Worm (Caenorhabditis elegans) whole organism, L4 larva: ENCODE data around the gene C27A2.12.

ENCODE experiments used
- F44E2.7 ChIP-seq: fragments of 200-800 bp; sonication (Bioruptor generic); IDR thresholded peaks from 2 replicates; pipeline ENCODE4 v2.1.2; 2022; ENCODE audit warnings: missing genetic modification characterization, missing compliant biosample characterization
- R02D3.7 ChIP-seq: fragments of 150-350 bp; sonication (generic microtip); optimal IDR thresholded peaks from 3 replicates; lab custom pipeline; 2014; ENCODE audit warnings: missing biosample characterization, missing genetic modification characterization
- Y75B8A.6 ChIP-seq: fragments of 200-800 bp; sonication (Bioruptor generic); IDR thresholded peaks from 2 replicates; pipeline ENCODE4 v1.3.6; 2022; ENCODE audit warnings: missing genetic modification reagents, missing genetic modification characterization, missing compliant biosample characterization
- ama-1 ChIP-seq: fragments of 150-350 bp; optimal IDR thresholded peaks from 2 replicates; lab custom pipeline; 2014; ENCODE audit warnings: inconsistent platforms, mixed read lengths
- egl-27 ChIP-seq: sonication (generic microtip); optimal IDR thresholded peaks from 3 replicates; lab custom pipeline; 2017; ENCODE audit warnings: missing biosample characterization, missing genetic modification reagents, missing genetic modification characterization
- gei-8 ChIP-seq: fragments of 200-800 bp; sonication (Bioruptor generic); optimal IDR thresholded peaks from 2 replicates; lab custom pipeline; 2018; ENCODE audit warnings: mild to moderate bottlenecking, missing genetic modification characterization, missing compliant biosample characterization
- hlh-11 ChIP-seq: fragments of 200-800 bp; sonication (Bioruptor generic); optimal IDR thresholded peaks from 2 replicates; lab custom pipeline; 2018; ENCODE audit warnings: mild to moderate bottlenecking, missing genetic modification characterization, missing compliant biosample characterization
- mxl-3 ChIP-seq: fragments of 200-800 bp; sonication (Bioruptor generic); optimal IDR thresholded peaks from 2 replicates; lab custom pipeline; 2018; ENCODE audit warnings: mild to moderate bottlenecking, missing genetic modification characterization, missing compliant biosample characterization
- pqm-1 ChIP-seq: sonication (generic microtip); optimal IDR thresholded peaks from 2 replicates; lab custom pipeline; 2017; ENCODE audit warnings: missing biosample characterization, missing genetic modification characterization
- unc-130 ChIP-seq: sonication (generic microtip); optimal IDR thresholded peaks from 2 replicates; lab custom pipeline; 2016; ENCODE audit warnings: missing genetic modification reagents, missing genetic modification characterization, missing compliant biosample characterization
- unc-62 ChIP-seq, 3 experiments: fragments of 150-350 bp in 1 of 3; sonication (generic microtip); optimal IDR thresholded peaks in 2 of 3; peaks in 1 of 3; 1 replicate in 1 of 3; 2 replicates in 2 of 3; lab custom pipeline; 2014 to 2017; ENCODE audit warnings: missing biosample characterization in 3 of 3, missing genetic modification characterization in 3 of 3, missing genetic modification reagents in 3 of 3, missing genotype in 1 of 3
- zag-1 ChIP-seq: fragments of 150-350 bp; optimal IDR thresholded peaks from 2 replicates; lab custom pipeline; 2014; ENCODE audit warnings: missing biosample characterization, missing genetic modification characterization
- ztf-11 ChIP-seq: fragments of 150-350 bp; optimal IDR thresholded peaks from 2 replicates; lab custom pipeline; 2014; ENCODE audit warnings: missing biosample characterization, missing genetic modification characterization

DNA sequence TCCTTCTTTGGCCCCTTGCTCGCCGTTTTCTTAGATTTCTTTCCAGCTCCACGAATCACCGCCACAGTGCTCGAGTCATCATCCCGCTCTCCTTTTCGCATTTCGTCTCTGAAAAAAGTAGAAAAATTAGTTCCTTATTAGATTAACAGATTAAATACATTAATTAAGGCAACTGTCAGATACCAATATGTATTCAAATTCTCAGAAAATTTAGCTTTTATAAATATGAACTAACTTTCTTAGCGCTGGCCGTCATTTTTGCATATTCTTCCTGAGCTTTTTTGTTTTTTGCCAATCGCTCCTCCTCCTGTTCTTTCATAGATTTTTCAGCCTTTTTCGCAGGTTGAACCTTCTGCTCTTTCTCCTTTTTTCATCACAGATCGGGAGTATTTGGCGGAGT, 41.7 kb upstream of the C27A2.12 start, which contains the start of gene C04G6.6:
- TF ChIP-seq hlh-11 (tag; lab: Kevin White, UChicago) (no peak), unc-62 (GFP tag; optimal IDR thresholded peaks at IDR 0.05 in 1 of 2; lab: Kevin White, UChicago) (no peak), unc-62 (tag; optimal IDR thresholded peaks at IDR 0.05; lab: Kevin White, UChicago) (no peak), egl-27 (tag; lab: Kevin White, UChicago) (no peak), F44E2.7 (GFP tag; lab: Robert Waterston, UW) (no peak), ama-1 (no peak), gei-8 (GFP tag; lab: Kevin White, UChicago) (no peak), R02D3.7 (no peak), ztf-11 (no peak), mxl-3 (no peak), unc-130 (GFP tag; lab: Kevin White, UChicago) (no peak), Y75B8A.6 (GFP tag; lab: Robert Waterston, UW) (no peak), zag-1 (no peak), pqm-1 (tag; lab: Kevin White, UChicago) (no peak)
